Fruit fly (Drosophila melanogaster): ENCODE data around the gene H.

- no peak for TF ChIP-seq CG32121 (GFP tag; IDR thresholded peaks at IDR 0.05)
- TF ChIP-seq CG15710 (tag; optimal IDR thresholded peaks at IDR 0.05): no peak
- no peak for TF ChIP-seq Snoo (tag; optimal IDR thresholded peaks at IDR 0.05)
- peak; percentile 2 for TF ChIP-seq EcR (GFP tag; optimal IDR thresholded peaks at IDR 0.05)
- TF ChIP-seq CG17806 (tag; optimal IDR thresholded peaks at IDR 0.05): no peak
- no peak for TF ChIP-seq Ets98B (GFP tag; IDR thresholded peaks at IDR 0.05)
- TF ChIP-seq CG8301 (tag; optimal IDR thresholded peaks at IDR 0.05): no peak
- no peak for TF ChIP-seq D1 (tag; optimal IDR thresholded peaks at IDR 0.05)
- peak; percentile 20; the same call in 1 of the 3 replicates for TF ChIP-seq CG4496 (GFP tag; IDR thresholded peaks at IDR 0.05)
- no peak for TF ChIP-seq rn (GFP tag; IDR thresholded peaks at IDR 0.05)
Observed at dm6 chr3R:20592517-20593462, 28.9 kb upstream of the H start, which contains the start of the genes Pus1 and bon.

Measured in whole organism, pupa.